Fruit fly (Drosophila melanogaster): ENCODE results near the gene CG17030.

CG17030 gene

DNA sequence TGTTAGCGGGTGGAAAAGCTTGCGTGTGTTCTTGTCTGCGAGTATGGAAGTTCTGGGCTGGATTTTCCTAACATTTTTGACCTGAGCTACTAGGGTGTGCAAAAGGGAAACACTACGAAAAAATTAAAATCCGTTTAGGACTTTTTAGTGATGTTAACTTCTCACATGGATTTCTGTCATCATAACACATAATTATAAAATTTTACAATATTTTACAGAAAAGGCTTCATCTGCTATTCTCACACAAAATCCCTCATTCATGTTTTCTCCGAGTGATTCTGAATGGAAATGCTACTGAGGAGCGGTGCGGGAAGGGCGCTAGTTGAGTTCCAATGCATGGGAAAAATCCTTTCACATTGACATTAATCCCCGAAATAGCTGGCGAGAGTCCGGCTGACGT is at the start of gene CG17030:
CG17030 (minus strand) TSS at position 101 of the 400 bp plus-strand sequence.
- no peak for TF ChIP-seq CTCF (optimal IDR thresholded peaks at IDR 0.05)
- no peak for TF ChIP-seq CG8478 (optimal IDR thresholded peaks at IDR 0.05)

DNA sequence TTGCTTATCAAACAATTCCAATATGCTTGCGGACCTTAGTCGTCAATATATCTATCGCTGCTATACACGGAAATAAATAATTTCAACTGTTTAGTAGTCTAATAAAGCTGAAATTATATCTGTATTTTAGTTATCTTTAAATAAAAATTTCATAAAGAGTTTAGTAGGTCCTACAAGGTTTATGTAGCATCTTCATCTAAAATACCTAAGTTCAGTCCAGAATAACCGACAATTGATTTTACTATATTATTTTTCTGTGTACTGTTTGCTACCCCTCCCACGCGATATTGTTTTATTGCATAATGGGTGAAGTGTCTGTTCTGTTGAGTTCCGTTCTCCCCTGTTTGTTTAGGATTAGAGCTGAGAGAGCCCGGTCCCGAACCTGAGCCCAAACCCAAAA is 37.0 kb upstream of the CG17030 start:
- TF ChIP-seq CG8478 (optimal IDR thresholded peaks at IDR 0.05) = no peak
- TF ChIP-seq CTCF (optimal IDR thresholded peaks at IDR 0.05) = no peak

DNA sequence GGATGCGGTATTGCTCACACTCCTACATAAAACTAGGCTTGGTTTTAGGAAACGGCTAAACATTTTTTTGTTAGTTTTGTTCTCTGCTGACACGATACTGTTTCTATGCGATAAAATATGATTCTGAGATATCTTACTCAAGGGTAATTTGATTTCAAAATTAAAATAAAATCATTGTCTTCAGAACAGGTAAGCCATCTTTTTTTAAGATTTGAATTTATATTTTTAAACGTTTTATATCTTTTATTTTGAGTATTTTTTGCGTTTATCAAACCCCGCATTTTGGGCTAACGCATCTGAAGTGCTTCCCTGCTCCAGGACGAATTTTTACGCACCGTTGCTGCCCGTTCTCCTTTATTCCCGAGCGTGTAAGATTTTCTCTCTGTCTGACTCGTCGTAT is 31.5 kb upstream of the CG17030 start, which contains the start of gene ATPsynCF6L:
ATPsynCF6L (minus strand) TSS at position 101 of the 400 bp plus-strand sequence.
- TF ChIP-seq CTCF (optimal IDR thresholded peaks at IDR 0.05) = no peak
- no peak for TF ChIP-seq CG8478 (optimal IDR thresholded peaks at IDR 0.05)

DNA sequence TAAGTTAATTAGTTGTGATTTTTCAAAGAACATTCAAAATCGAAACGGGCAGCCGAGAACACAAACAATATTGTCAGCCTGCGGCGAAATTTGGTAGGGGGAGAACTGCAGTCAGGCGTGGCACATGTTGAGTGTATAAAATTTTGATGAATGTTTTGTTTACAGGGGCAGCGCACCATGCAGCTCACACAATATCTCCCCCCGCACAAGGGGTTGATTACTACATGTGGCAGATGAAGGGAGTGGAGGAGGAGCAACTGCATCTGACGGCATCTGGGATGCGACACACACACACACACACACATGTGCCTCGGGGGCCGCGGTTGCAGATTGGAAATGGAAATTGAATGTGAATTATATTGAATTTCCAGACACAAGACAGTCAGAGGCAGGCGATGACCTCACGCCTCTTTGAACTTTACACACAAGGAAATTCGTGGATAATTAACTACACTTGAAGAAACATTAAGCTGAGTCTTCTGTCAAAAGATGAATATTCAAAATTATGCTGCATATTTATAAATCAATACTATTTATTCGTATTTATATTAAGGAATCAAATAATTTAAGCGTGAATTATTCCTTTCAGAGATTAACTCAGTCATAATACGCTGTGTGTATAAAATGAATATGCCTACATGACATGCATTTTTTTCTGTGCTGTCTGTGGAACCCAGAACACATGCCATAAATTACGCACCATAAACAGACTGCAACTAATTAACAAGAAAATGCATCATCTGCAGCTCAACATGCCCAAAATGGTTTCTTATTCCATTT is 19.1 kb upstream of the CG17030 start:
- TF ChIP-seq CG8478 (optimal IDR thresholded peaks at IDR 0.05) (no peak), CTCF (optimal IDR thresholded peaks at IDR 0.05) (no peak)

DNA sequence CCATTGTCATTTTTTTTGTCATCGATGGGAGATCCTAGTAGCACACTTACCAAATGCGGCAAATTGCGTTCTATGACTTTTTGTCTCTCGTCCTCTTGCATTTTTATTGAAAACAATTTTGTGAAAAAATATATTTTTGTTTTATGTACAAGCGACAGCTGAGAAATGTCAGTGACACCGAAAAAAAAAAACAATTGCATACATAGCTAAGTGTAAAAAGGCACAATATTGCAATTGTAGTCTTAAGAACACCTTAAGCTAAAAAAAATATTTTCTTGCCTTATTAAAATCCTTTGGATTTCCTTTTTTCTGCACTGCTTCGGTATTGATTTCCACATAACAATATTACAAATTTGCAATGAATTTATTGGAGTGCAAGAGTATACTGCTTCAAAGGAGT is 16.2 kb upstream of the CG17030 start, which contains the start of gene t-Grip128:
t-Grip128 (minus strand) TSS at position 101 of the 400 bp plus-strand sequence.
- no peak for TF ChIP-seq CG8478 (optimal IDR thresholded peaks at IDR 0.05)
- TF ChIP-seq CTCF (optimal IDR thresholded peaks at IDR 0.05) = no peak

DNA sequence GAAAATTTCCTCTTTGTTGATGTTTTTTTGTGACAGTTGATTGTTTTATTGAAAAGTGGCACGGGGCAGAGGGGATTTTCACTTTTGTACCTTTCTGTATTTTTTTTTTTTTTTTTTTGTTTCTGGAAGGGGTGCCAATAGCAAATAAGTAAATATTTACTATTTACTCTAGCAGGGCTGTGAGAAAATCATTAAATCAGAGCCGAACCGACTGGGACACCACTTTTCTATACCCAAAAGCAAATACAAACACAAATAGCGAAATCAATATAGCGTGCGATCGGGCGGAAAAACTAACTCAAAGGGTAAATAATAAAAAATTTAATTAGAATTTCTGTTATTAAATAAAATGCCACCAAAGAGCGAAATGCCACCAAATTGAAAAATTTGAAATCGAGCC is 11.6 kb upstream of the CG17030 start:
- TF ChIP-seq CG8478 (optimal IDR thresholded peaks at IDR 0.05) = no peak
- TF ChIP-seq CTCF (optimal IDR thresholded peaks at IDR 0.05) = no peak

DNA sequence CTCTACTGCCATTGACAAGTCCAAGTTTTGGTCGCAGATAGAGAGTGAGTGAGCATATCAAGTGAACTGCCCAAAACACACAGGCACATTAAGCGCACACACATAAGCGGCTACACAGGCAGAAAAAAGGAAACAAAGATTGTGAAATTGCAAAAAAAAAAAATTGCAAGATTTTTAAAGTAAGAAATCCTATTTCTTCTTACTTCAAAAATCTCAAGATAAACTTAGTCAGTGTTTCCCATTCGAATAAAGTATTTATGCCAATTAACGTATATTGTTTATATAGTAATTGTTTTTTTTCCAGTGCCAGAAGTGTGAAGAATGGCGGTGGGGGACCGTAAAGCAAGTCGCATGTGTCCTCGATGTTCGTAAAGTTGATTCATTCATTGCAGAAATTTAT is 1.6 kb downstream of the CG17030 start:
- TF ChIP-seq CG8478 (optimal IDR thresholded peaks at IDR 0.05) (no peak), CTCF (optimal IDR thresholded peaks at IDR 0.05) (no peak)

DNA sequence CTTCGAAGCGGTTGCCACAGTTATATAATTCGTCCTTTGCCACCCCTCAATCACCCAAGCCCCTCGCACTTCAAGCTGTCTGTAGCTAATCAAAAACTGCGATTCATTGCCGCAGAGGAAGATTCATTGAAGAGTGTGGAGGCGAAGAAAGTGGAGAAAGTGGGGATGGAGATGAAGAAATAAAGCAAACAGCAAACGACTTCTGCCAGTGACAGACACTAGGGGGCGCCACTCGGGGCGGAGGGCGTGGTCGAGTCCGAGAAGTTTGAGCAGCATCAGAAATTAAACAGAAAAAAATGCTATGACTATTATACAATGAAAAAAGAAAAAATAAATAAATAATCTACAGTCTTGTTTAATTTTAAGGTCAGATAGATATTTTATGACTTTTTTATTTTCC is 2.5 kb downstream of the CG17030 start:
- TF ChIP-seq CG8478 (optimal IDR thresholded peaks at IDR 0.05) = no peak
- TF ChIP-seq CTCF (optimal IDR thresholded peaks at IDR 0.05) = peak; percentile 55 to 66

DNA sequence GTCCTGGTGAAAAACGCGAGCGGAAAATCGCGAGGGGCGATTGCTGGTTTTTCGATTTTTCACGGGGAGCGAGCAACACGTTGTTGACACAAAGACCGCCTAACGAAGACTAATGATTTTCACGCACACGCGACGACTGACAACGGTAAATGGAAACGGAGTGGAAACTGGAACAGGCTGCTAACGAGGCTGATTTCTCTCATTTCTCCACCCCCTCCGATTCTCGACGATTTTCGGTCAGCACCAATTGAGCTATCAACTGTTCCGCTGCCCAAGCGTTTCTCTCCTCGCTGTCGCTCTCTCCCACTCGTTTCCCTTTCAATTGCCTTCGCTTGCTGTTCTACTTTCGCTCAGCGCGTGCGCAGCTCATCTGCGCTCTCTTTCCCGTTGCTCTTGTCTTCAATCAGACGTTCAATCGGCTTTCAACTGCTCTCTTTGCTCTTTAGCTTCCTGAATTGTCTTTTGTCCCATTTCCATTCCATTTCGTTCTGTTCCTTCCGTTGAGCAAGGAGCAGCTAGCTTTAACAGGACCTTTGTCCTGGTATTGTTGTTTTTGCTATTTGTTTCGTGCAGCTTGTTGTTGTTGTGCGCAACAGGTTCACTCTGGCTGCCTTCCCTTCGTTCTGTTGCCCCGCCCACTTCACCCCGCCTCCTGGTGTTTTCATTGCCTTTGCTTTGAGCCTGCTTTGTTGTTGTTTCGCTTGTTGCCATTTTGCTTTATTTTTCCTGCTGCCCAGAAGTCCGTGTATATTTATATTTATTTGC is 4.3 kb downstream of the CG17030 start:
- TF ChIP-seq CTCF (optimal IDR thresholded peaks at IDR 0.05) = no peak
- TF ChIP-seq CG8478 (optimal IDR thresholded peaks at IDR 0.05) = no peak

DNA sequence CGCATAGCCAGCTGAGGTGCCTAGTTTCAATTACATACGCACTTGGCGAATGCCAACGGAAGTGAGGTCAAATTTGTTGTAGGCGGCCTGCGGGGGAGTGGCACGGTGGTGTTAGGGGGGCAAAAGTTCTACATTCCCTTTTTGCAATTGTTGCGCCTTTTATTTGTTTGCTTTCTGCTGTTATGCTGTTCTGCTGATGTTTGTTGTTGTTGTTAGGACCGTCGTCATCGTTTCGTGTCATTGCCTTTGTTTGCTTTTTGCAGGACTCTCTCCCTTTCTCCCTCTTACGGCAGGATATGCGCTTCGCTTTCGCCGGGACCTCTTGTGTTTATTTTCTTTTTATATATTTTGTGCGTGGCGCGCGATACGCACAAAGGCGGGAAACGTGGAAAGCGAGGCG is 11.2 kb downstream of the CG17030 start:
- no peak for TF ChIP-seq CG8478 (optimal IDR thresholded peaks at IDR 0.05)
- no peak for TF ChIP-seq CTCF (optimal IDR thresholded peaks at IDR 0.05)

DNA sequence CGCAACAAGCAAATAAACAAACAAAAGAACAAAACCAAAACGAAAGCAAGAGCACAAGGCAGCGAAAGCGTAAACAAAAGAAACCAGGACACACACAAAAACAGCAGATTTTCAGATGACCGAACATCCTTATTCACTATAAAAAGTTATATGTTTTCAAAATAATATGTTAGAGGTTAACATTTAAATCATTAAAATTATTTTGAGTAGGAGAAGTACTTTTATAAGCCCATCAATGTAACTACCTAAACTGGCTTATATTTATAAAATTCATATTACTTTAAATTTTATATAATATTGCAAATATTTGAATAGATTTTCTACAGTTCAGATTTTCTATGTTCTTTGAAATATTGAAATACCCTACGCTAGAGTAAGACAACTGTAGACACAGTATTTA is 13.8 kb downstream of the CG17030 start:
- TF ChIP-seq CTCF (optimal IDR thresholded peaks at IDR 0.05) (no peak), CG8478 (optimal IDR thresholded peaks at IDR 0.05) (no peak)

Data from S2 (cell line).